1 worm cellular context compared by ENCODE assay signal in the genomic region with DNA sequence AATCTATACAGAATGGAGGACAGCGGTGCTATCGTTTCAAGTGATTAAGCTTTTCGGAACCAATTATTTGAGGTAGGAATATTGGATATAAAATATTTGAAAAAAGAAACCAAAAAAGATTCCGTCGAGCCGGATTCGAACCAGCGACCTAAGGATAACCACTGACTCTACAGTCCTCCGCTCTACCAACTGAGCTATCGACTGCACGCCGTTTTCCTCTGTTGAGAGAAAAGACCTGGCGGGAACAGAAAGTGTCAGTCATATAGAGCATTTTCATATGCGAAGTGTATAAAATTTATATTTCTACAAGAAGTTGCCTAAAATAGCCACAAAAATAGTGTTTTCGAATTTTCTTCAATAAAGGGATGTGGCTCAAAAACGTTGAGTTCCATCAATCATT.
A peak's percentile ranks its signal among the peaks of the same experiment; 100 is the strongest.
TF ChIP-seq lines count a peak whose summit lies in the region.

No protein-coding gene starts in this region.

TF ChIP-seq in whole organism, young adult, 124 proteins besides CTCF, POLR2A, EP300 and RAD21 (continued from another document):
- TF ChIP-seq lsy-27 (tag; optimal IDR thresholded peaks at IDR 0.05; lab: Kevin White, UChicago; ENCODE audit: borderline replicate concordance, insufficient read depth) (no peak), aptf-3 (GFP tag; IDR thresholded peaks at IDR 0.05; lab: Robert Waterston, UW) (no peak), nhr-27 (tag; optimal IDR thresholded peaks at IDR 0.05; lab: Kevin White, UChicago) (no peak), dox-1 (GFP tag; IDR thresholded peaks at IDR 0.05; lab: Robert Waterston, UW) (peak; percentile 79), B0019.2 (GFP tag; conservative IDR thresholded peaks at IDR 0.05; lab: Robert Waterston, UW) (no peak), Y95B8A.8 (GFP tag; IDR thresholded peaks at IDR 0.05; lab: Robert Waterston, UW) (no peak), B0035.1 (tag; optimal IDR thresholded peaks at IDR 0.05; lab: Kevin White, UChicago) (no peak), bed-1 (GFP tag; IDR thresholded peaks at IDR 0.05; lab: Robert Waterston, UW) (no peak), rcor-1 (GFP tag; IDR thresholded peaks at IDR 0.05; lab: Robert Waterston, UW) (peak; percentile 59; the same call in 1 of the 2 replicates), ceh-58 (GFP tag; IDR thresholded peaks at IDR 0.05; lab: Robert Waterston, UW) (no peak), ztf-18 (tag; optimal IDR thresholded peaks at IDR 0.05; lab: Kevin White, UChicago) (peak; percentile 53), cebp-2 (GFP tag; IDR thresholded peaks at IDR 0.05; lab: Robert Waterston, UW) (no peak), ccch-3 (GFP tag; optimal IDR thresholded peaks at IDR 0.05; lab: Kevin White, UChicago) (no peak), efl-1 (GFP tag; optimal IDR thresholded peaks at IDR 0.05; lab: Kevin White, UChicago) (no peak), ztf-6 (GFP tag; IDR thresholded peaks at IDR 0.05; lab: Robert Waterston, UW) (no peak), F23B12.7 (tag; optimal IDR thresholded peaks at IDR 0.05; lab: Kevin White, UChicago; ENCODE audit: insufficient read depth) (peak; percentile 67), hlh-26 (GFP tag; conservative IDR thresholded peaks at IDR 0.05; lab: Robert Waterston, UW) (no peak), lsl-1 (GFP tag; optimal IDR thresholded peaks at IDR 0.05; lab: Kevin White, UChicago) (peak; percentile 67), attf-3 (GFP tag; conservative IDR thresholded peaks at IDR 0.05; lab: Robert Waterston, UW) (peak; percentile 62), F57C9.4 (tag; optimal IDR thresholded peaks at IDR 0.05; lab: Kevin White, UChicago) (no peak), snpc-3.4 (tag; optimal IDR thresholded peaks at IDR 0.05; lab: Kevin White, UChicago) (peak; percentile 75), ceh-40 (GFP tag; IDR thresholded peaks at IDR 0.05; lab: Robert Waterston, UW) (no peak), nhr-90 (tag; optimal IDR thresholded peaks at IDR 0.05; lab: Kevin White, UChicago) (peak; percentile 65), bed-2 (GFP tag; IDR thresholded peaks at IDR 0.05; lab: Robert Waterston, UW) (no peak), lir-1 (GFP tag; conservative IDR thresholded peaks at IDR 0.05; lab: Robert Waterston, UW) (no peak), nfya-1 (tag; optimal IDR thresholded peaks at IDR 0.05; lab: Kevin White, UChicago; ENCODE audit: borderline replicate concordance, insufficient read depth) (no peak), ama-1 (optimal IDR thresholded peaks at IDR 0.05; lab: Kevin White, UChicago) (no peak), ama-1 (GFP tag; optimal IDR thresholded peaks at IDR 0.05; lab: Kevin White, UChicago) (no peak), zim-3 (tag; optimal IDR thresholded peaks at IDR 0.05; lab: Kevin White, UChicago) (no peak), ztf-25 (GFP tag; IDR thresholded peaks at IDR 0.05; lab: Robert Waterston, UW) (0 out of 2 replicates have a peak, but pooled peaks have one; percentile 43), dpl-1 (GFP tag; optimal IDR thresholded peaks at IDR 0.05; lab: Kevin White, UChicago) (no peak), F39B2.1 (GFP tag; IDR thresholded peaks at IDR 0.05; lab: Robert Waterston, UW) (no peak), hlh-12 (tag; optimal IDR thresholded peaks at IDR 0.05; lab: Kevin White, UChicago) (no peak), B0336.3 (GFP tag; IDR thresholded peaks at IDR 0.05; lab: Robert Waterston, UW) (peak; percentile 73; the same call in 1 of the 2 replicates), hsf-1 (GFP tag; IDR thresholded peaks at IDR 0.05; lab: Robert Waterston, UW) (no peak; the same call in 1 of the 2 replicates), snpc-1.1 (tag; optimal IDR thresholded peaks at IDR 0.05; lab: Kevin White, UChicago; ENCODE audit: insufficient read depth) (peak; percentile 94)
TF ChIP-seq in whole organism, young adult: peak in this region for 45.
